Fruit fly (Drosophila melanogaster) ovary, adult (tissue): ENCODE data around the gene Pex14.
A peak's percentile ranks its signal among the peaks of the same experiment; 100 is the strongest.

Experiments
- CG17801 ChIP-seq: fragments of 200-800 bp; optimal IDR thresholded peaks from 2 replicates; lab custom pipeline; 2019; ENCODE audit warnings: missing biosample characterization, mild to moderate bottlenecking, missing genetic modification characterization, moderate library complexity; ENCODE audit not compliant: partially characterized antibody

The Pex14 gene

dm6 chr3L:20778224-20779063 lies at the start of gene Pex14, which contains the start of gene Pex16:
Pex14 (plus strand) TSS chr3L:20778799.
Pex16 (minus strand) TSS chr3L:20778264.
- TF ChIP-seq CG17801 (GFP tag; lab: Kevin White, UChicago), result peak; percentile 41

dm6 chr3L:20729415-20729814 lies 49.2 kb upstream of the Pex14 start:
- TF ChIP-seq CG17801 (GFP tag; lab: Kevin White, UChicago), result peak; percentile 27

- peak; percentile 78 for TF ChIP-seq CG17801 (GFP tag; lab: Kevin White, UChicago)
Observed at dm6 chr3L:20730323-20731238, 48.0 kb upstream of the Pex14 start, which contains the start of gene CG13252. CG13252 (plus strand) TSS chr3L:20730591.

dm6 chr3L:20732492-20732891 lies 46.1 kb upstream of the Pex14 start:
- no peak for TF ChIP-seq CG17801 (GFP tag; lab: Kevin White, UChicago)

- no peak for TF ChIP-seq CG17801 (GFP tag; lab: Kevin White, UChicago)
Observed at dm6 chr3L:20733530-20734257, 44.9 kb upstream of the Pex14 start.

dm6 chr3L:20734258-20734624 lies 44.4 kb upstream of the Pex14 start:
- TF ChIP-seq CG17801 (GFP tag; lab: Kevin White, UChicago), result no peak

- no peak for TF ChIP-seq CG17801 (GFP tag; lab: Kevin White, UChicago)
Observed at dm6 chr3L:20736266-20736665, 42.3 kb upstream of the Pex14 start.

dm6 chr3L:20737346-20737745 lies 41.3 kb upstream of the Pex14 start:
- no peak for TF ChIP-seq CG17801 (GFP tag; lab: Kevin White, UChicago)

dm6 chr3L:20739414-20739813 lies 39.2 kb upstream of the Pex14 start, which contains the start of gene Gr77a:
Gr77a (minus strand) TSS chr3L:20739430.
- TF ChIP-seq CG17801 (GFP tag; lab: Kevin White, UChicago), result no peak

- TF ChIP-seq CG17801 (GFP tag; lab: Kevin White, UChicago), result no peak
Observed at dm6 chr3L:20747299-20747925, 31.2 kb upstream of the Pex14 start.

dm6 chr3L:20748577-20748976 lies 30.0 kb upstream of the Pex14 start:
- TF ChIP-seq CG17801 (GFP tag; lab: Kevin White, UChicago), result no peak

dm6 chr3L:20750391-20750790 lies 28.2 kb upstream of the Pex14 start:
- no peak for TF ChIP-seq CG17801 (GFP tag; lab: Kevin White, UChicago)

dm6 chr3L:20752964-20753363 lies 25.6 kb upstream of the Pex14 start:
- TF ChIP-seq CG17801 (GFP tag; lab: Kevin White, UChicago), result no peak

dm6 chr3L:20755585-20755984 lies 23.0 kb upstream of the Pex14 start, which contains the start of gene CG33912:
CG33912 (minus strand) TSS chr3L:20755685.
- no peak for TF ChIP-seq CG17801 (GFP tag; lab: Kevin White, UChicago)
